Fruit fly (Drosophila melanogaster) whole organism, embryonic: Measurements from ENCODE around the gene Vha16-5.
A peak's percentile ranks its signal among the peaks of the same experiment; 100 is the strongest.

ENCODE experiments used
- B-H2 ChIP-seq: fragments of 200-800 bp; sonication (Bioruptor generic); optimal IDR thresholded peaks from 2 replicates; lab custom pipeline; 2018; ENCODE audit warnings: missing biosample characterization, mild to moderate bottlenecking, missing genetic modification characterization
- Blimp-1 ChIP-seq: fragments of 200-800 bp; sonication (Bioruptor generic); optimal IDR thresholded peaks from 3 replicates; lab custom pipeline; 2018; ENCODE audit warnings: missing biosample characterization, missing genetic modification characterization, mild to moderate bottlenecking, moderate library complexity, missing genetic modification reagents
- CG12104 ChIP-seq: fragments of 200-800 bp; sonication (Bioruptor generic); optimal IDR thresholded peaks from 3 replicates; lab custom pipeline; 2016; ENCODE audit warnings: missing biosample characterization, missing genetic modification characterization
- CG12236 ChIP-seq: fragments of 200-800 bp; sonication (Bioruptor generic); optimal IDR thresholded peaks from 2 replicates; lab custom pipeline; 2016; ENCODE audit warnings: missing biosample characterization, missing genetic modification characterization
- CG1233 ChIP-seq: fragments of 200-800 bp; sonication (Bioruptor generic); optimal IDR thresholded peaks from 4 replicates; lab custom pipeline; 2018; ENCODE audit warnings: missing biosample characterization, mild to moderate bottlenecking, missing genetic modification characterization
- CG14014 ChIP-seq: fragments of 200-800 bp; sonication (Bioruptor generic); IDR thresholded peaks from 2 replicates; pipeline ENCODE4 v1.3.6; 2022; ENCODE audit warnings: missing biosample characterization, missing genetic modification characterization
- CG1602 ChIP-seq: fragments of 200-800 bp; sonication (Bioruptor generic); optimal IDR thresholded peaks from 3 replicates; lab custom pipeline; 2016; ENCODE audit warnings: missing biosample characterization, missing genetic modification characterization
- CG17568 ChIP-seq: fragments of 200-800 bp; sonication (Bioruptor generic); optimal IDR thresholded peaks from 2 replicates; lab custom pipeline; 2018; ENCODE audit warnings: missing biosample characterization, mild to moderate bottlenecking, missing genetic modification characterization, moderate library complexity
- CG17612 ChIP-seq: fragments of 200-800 bp; sonication (Bioruptor generic); IDR thresholded peaks from 2 replicates; pipeline ENCODE4 v1.3.6; 2022; ENCODE audit warnings: missing biosample characterization, missing genetic modification characterization
- CG1792 ChIP-seq: fragments of 200-800 bp; sonication (Bioruptor generic); optimal IDR thresholded peaks from 2 replicates; lab custom pipeline; 2016; ENCODE audit warnings: missing biosample characterization, missing genetic modification characterization
- CG1832 ChIP-seq: fragments of 200-800 bp; sonication (Bioruptor generic); optimal IDR thresholded peaks from 2 replicates; lab custom pipeline; 2017; ENCODE audit warnings: missing biosample characterization, mild to moderate bottlenecking, missing genetic modification characterization, inconsistent platforms
- CG3995 ChIP-seq: fragments of 200-800 bp; sonication (Bioruptor generic); optimal IDR thresholded peaks from 3 replicates; lab custom pipeline; 2016; ENCODE audit warnings: missing biosample characterization, missing genetic modification characterization
- CG4328 ChIP-seq: fragments of 200-800 bp; sonication (Bioruptor generic); optimal IDR thresholded peaks from 3 replicates; lab custom pipeline; 2017; ENCODE audit warnings: missing biosample characterization, missing genetic modification reagents, missing genetic modification characterization
- CG4424 ChIP-seq: fragments of 200-800 bp; sonication (Bioruptor generic); optimal IDR thresholded peaks from 3 replicates; lab custom pipeline; 2016; ENCODE audit warnings: missing biosample characterization, missing genetic modification characterization
- CG7745 ChIP-seq: fragments of 200-800 bp; sonication (Bioruptor generic); optimal IDR thresholded peaks from 2 replicates; lab custom pipeline; 2018; ENCODE audit warnings: missing biosample characterization, mild to moderate bottlenecking, missing genetic modification characterization, moderate library complexity
- CG8281 ChIP-seq: fragments of 200-800 bp; sonication (Bioruptor generic); optimal IDR thresholded peaks from 2 replicates; lab custom pipeline; 2018; ENCODE audit warnings: missing biosample characterization, mild to moderate bottlenecking, missing genetic modification characterization, moderate library complexity
- CG8290 ChIP-seq, 3 experiments: fragments of 200-800 bp; sonication (Bioruptor generic); optimal IDR thresholded peaks; 2 replicates each; lab custom pipeline; 2016 to 2019; ENCODE audit warnings: missing biosample characterization in 3 of 3, missing genetic modification characterization in 3 of 3, mild to moderate bottlenecking in 2 of 3, moderate library complexity in 1 of 3
- CG8359 ChIP-seq: fragments of 200-800 bp; sonication (Bioruptor generic); optimal IDR thresholded peaks from 2 replicates; lab custom pipeline; 2017; ENCODE audit warnings: missing biosample characterization, mild to moderate bottlenecking, missing genetic modification characterization, borderline replicate concordance
- CG8478 ChIP-seq: fragments of >200 bp; optimal IDR thresholded peaks from 2 replicates; lab custom pipeline; 2018
- CG9932 ChIP-seq: fragments of 200-800 bp; sonication (Bioruptor generic); IDR thresholded peaks from 2 replicates; pipeline ENCODE4 v1.3.6; 2022; ENCODE audit warnings: missing biosample characterization, missing genetic modification characterization
- D19A ChIP-seq: fragments of 200-800 bp; optimal IDR thresholded peaks from 3 replicates; lab custom pipeline; 2019; ENCODE audit warnings: missing biosample characterization, mild to moderate bottlenecking, missing genetic modification characterization, moderate library complexity
- Doc2 ChIP-seq: fragments of 200-800 bp; sonication (Bioruptor generic); IDR thresholded peaks from 2 replicates; pipeline ENCODE4 v1.3.6; 2022; ENCODE audit warnings: missing biosample characterization, missing genetic modification characterization
- H15 ChIP-seq: fragments of 200-800 bp; sonication (Bioruptor generic); IDR thresholded peaks from 3 replicates; pipeline ENCODE4 v1.3.6; 2022; ENCODE audit warnings: missing biosample characterization, missing genetic modification characterization
- Neu2 ChIP-seq: fragments of 200-800 bp; sonication (Bioruptor generic); optimal IDR thresholded peaks from 3 replicates; lab custom pipeline; 2016; ENCODE audit warnings: missing biosample characterization, missing genetic modification characterization, borderline replicate concordance
- Vsx1 ChIP-seq: fragments of 200-800 bp; sonication (Bioruptor generic); optimal IDR thresholded peaks from 2 replicates; lab custom pipeline; 2017; ENCODE audit warnings: missing biosample characterization, mild to moderate bottlenecking, missing genetic modification characterization, missing genetic modification reagents
- al ChIP-seq: fragments of 200-800 bp; sonication (Bioruptor generic); IDR thresholded peaks from 2 replicates; pipeline ENCODE4 v1.3.6; 2022; ENCODE audit warnings: missing biosample characterization, missing genetic modification characterization
- bigmax ChIP-seq: fragments of 200-800 bp; sonication (Bioruptor generic); optimal IDR thresholded peaks from 2 replicates; lab custom pipeline; 2018; ENCODE audit warnings: missing biosample characterization, mild to moderate bottlenecking, missing genetic modification characterization
- cad ChIP-seq: fragments of >200 bp; optimal IDR thresholded peaks from 2 replicates; lab custom pipeline; 2017; ENCODE audit warnings: missing biosample characterization, missing genetic modification characterization
- cato ChIP-seq: fragments of 200-800 bp; sonication (Bioruptor generic); optimal IDR thresholded peaks from 2 replicates; lab custom pipeline; 2016; ENCODE audit warnings: missing biosample characterization, missing genetic modification characterization, borderline replicate concordance
- dm ChIP-seq: fragments of 200-800 bp; sonication (Bioruptor generic); optimal IDR thresholded peaks from 3 replicates; lab custom pipeline; 2016; ENCODE audit warnings: missing biosample characterization, missing genetic modification characterization
- exex ChIP-seq: fragments of 200-800 bp; sonication (Bioruptor generic); optimal IDR thresholded peaks from 4 replicates; lab custom pipeline; 2018; ENCODE audit warnings: missing biosample characterization, mild to moderate bottlenecking, missing genetic modification characterization, moderate library complexity
- grau ChIP-seq: fragments of 200-800 bp; optimal IDR thresholded peaks from 3 replicates; lab custom pipeline; 2019; ENCODE audit warnings: missing biosample characterization, mild to moderate bottlenecking, missing genetic modification characterization, moderate library complexity
- gsb ChIP-seq: fragments of 200-800 bp; sonication (Bioruptor generic); IDR thresholded peaks from 2 replicates; pipeline ENCODE4 v1.3.6; 2022; ENCODE audit warnings: missing biosample characterization, missing genetic modification characterization
- hbn ChIP-seq: fragments of 200-800 bp; sonication (Bioruptor generic); IDR thresholded peaks from 2 replicates; pipeline ENCODE4 v1.3.6; 2022; ENCODE audit warnings: missing biosample characterization, missing genetic modification characterization; ENCODE audit not compliant: partially characterized antibody
- jumu ChIP-seq: fragments of 200-800 bp; sonication (Bioruptor generic); optimal IDR thresholded peaks from 3 replicates; lab custom pipeline; 2016; ENCODE audit warnings: missing biosample characterization, missing genetic modification characterization
- lmd ChIP-seq: fragments of 200-800 bp; sonication (Bioruptor generic); IDR thresholded peaks from 2 replicates; pipeline ENCODE4 v1.3.6; 2022; ENCODE audit warnings: missing biosample characterization, missing genetic modification characterization
- p53 ChIP-seq: fragments of 200-800 bp; sonication (Bioruptor generic); optimal IDR thresholded peaks from 2 replicates; lab custom pipeline; 2016; ENCODE audit warnings: missing biosample characterization, missing genetic modification characterization
- pita ChIP-seq: fragments of 200-800 bp; sonication (Bioruptor generic); optimal IDR thresholded peaks from 2 replicates; lab custom pipeline; 2017; ENCODE audit warnings: missing biosample characterization, mild to moderate bottlenecking, missing genetic modification characterization
- psq ChIP-seq: fragments of 200-800 bp; sonication (Bioruptor generic); optimal IDR thresholded peaks from 2 replicates; lab custom pipeline; 2017; ENCODE audit warnings: missing biosample characterization, missing genetic modification characterization
- sima ChIP-seq: fragments of 200-800 bp; sonication (Bioruptor generic); optimal IDR thresholded peaks from 2 replicates; lab custom pipeline; 2016; ENCODE audit warnings: missing biosample characterization, missing genetic modification characterization
- slbo ChIP-seq: fragments of 200-800 bp; sonication (Bioruptor generic); IDR thresholded peaks from 2 replicates; pipeline ENCODE4 v1.3.6; 2022; ENCODE audit warnings: missing biosample characterization, missing genetic modification characterization
- ssp ChIP-seq: fragments of 200-800 bp; sonication (Bioruptor generic); IDR thresholded peaks from 2 replicates; pipeline ENCODE4 v1.3.6; 2022; ENCODE audit warnings: missing biosample characterization, missing genetic modification characterization
- tgo ChIP-seq: fragments of 200-800 bp; sonication (Bioruptor generic); IDR thresholded peaks from 3 replicates; pipeline ENCODE4 v1.3.6; 2022; ENCODE audit warnings: missing biosample characterization, missing genetic modification characterization
- ttk ChIP-seq: fragments of 200-800 bp; sonication (Bioruptor generic); IDR thresholded peaks from 2 replicates; pipeline ENCODE4 v2.1.2; 2022; ENCODE audit warnings: missing biosample characterization, missing genetic modification characterization
- twi ChIP-seq: fragments of 200-800 bp; optimal IDR thresholded peaks from 2 replicates; lab custom pipeline; 2019; ENCODE audit warnings: missing biosample characterization, mild to moderate bottlenecking, missing genetic modification characterization, moderate library complexity
- tx ChIP-seq: fragments of 200-800 bp; sonication (Bioruptor generic); optimal IDR thresholded peaks from 2 replicates; lab custom pipeline; 2016; ENCODE audit warnings: missing biosample characterization, missing genetic modification characterization
- vvl ChIP-seq: fragments of 200-800 bp; sonication (Bioruptor generic); IDR thresholded peaks from 2 replicates; pipeline ENCODE4 v1.3.6; 2022; ENCODE audit warnings: missing biosample characterization, missing genetic modification characterization
- wdn ChIP-seq: fragments of 200-800 bp; sonication (Bioruptor generic); IDR thresholded peaks from 2 replicates; pipeline ENCODE4 v1.3.6; 2022; ENCODE audit warnings: missing biosample characterization, missing genetic modification characterization
- zfh2 ChIP-seq: fragments of 200-800 bp; sonication (Bioruptor generic); optimal IDR thresholded peaks from 2 replicates; lab custom pipeline; 2016; ENCODE audit warnings: missing biosample characterization, missing genetic modification characterization

Gene Vha16-5

DNA sequence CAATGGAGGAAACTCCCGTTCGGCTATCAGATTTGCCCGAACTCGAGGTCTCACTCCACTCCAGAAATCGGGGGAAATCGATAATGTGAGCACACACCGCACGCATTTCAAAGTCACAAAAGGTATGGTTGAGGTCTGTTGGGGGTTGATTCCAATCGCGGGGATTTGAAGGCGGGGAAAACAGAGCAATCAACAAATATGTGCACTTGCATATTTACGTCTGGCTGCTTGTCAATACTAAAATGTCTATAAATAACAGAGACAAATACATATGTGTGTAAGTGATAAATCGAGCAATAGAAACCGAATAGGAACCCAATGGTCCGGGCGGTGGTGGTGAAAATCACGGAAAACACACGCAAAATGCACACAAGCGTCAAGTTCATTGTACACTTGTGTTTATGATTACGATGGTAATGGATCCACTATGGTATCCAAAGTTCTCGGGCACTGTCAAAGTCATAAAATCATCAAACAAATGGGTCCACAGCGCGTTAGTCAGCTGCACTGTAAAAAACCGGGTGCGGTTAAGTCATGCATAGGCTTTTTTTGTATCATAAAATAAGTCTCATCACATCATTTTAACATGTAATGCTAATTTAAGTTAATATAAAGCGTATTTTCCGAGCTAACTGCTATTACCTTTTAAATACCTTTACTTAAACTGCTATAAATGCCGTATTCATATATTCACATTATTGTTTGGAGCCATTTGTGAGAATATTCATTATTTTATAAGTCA, 15.2 kb upstream of the Vha16-5 start (continued):
- TF ChIP-seq CG8290 (GFP tag; optimal IDR thresholded peaks at IDR 0.05; lab: Kevin White, UChicago) (peak; percentile 91), CG8290 (tag; optimal IDR thresholded peaks at IDR 0.05; lab: Kevin White, UChicago) (peak; percentile 95 to 96), CG4424 (GFP tag; lab: Kevin White, UChicago) (peak; percentile 85), Neu2 (GFP tag; lab: Kevin White, UChicago) (peak; percentile 51), bigmax (GFP tag; lab: Kevin White, UChicago) (peak; percentile 69), pita (GFP tag; lab: Kevin White, UChicago) (no peak), B-H2 (peak; percentile 3), sima (GFP tag; lab: Kevin White, UChicago) (peak; percentile 23), grau (tag; lab: Kevin White, UChicago) (peak; percentile 64), CG1792 (peak; percentile 97), CG14014 (GFP tag; lab: Robert Waterston, UW) (peak; percentile 78; the same call in 1 of the 2 replicates), zfh2 (GFP tag; lab: Kevin White, UChicago) (no peak), p53 (GFP tag; lab: Kevin White, UChicago) (peak; percentile 82), exex (tag; lab: Kevin White, UChicago) (peak; percentile 60), CG8478 (lab: Kevin White, UChicago) (no peak), H15 (GFP tag; lab: Robert Waterston, UW) (peak; percentile 81), al (GFP tag; lab: Robert Waterston, UW) (no peak), lmd (peak; percentile 28), slbo (GFP tag; lab: Robert Waterston, UW) (peak; percentile 9; the same call in 1 of the 2 replicates), gsb (GFP tag; lab: Robert Waterston, UW) (peak; percentile 66; the same call in 1 of the 2 replicates), CG7745 (tag; lab: Kevin White, UChicago) (peak; percentile 93), ttk (GFP tag; lab: Robert Waterston, UW) (peak; percentile 68), CG17568 (peak; percentile 87), cad (GFP tag; lab: Kevin White, UChicago) (no peak), CG1832 (GFP tag; lab: Kevin White, UChicago) (no peak), tgo (GFP tag; lab: Robert Waterston, UW) (peak; percentile 58; the same call in 2 of the 3 replicates), Doc2 (GFP tag; lab: Robert Waterston, UW) (0 out of 2 replicates have a peak, but pooled peaks have one; percentile 52), CG17612 (GFP tag; lab: Robert Waterston, UW) (peak; percentile 81), CG8281 (tag; lab: Kevin White, UChicago) (peak; percentile 78), D19A (tag; lab: Kevin White, UChicago) (peak; percentile 75), hbn (GFP tag; lab: Robert Waterston, UW) (no peak), CG12236 (GFP tag; lab: Kevin White, UChicago) (peak; percentile 96), ssp (GFP tag; lab: Robert Waterston, UW) (peak; percentile 59; the same call in 1 of the 2 replicates), jumu (peak; percentile 83), CG8359 (GFP tag; lab: Kevin White, UChicago) (peak; percentile 90), CG3995 (peak; percentile 16), CG9932 (no peak), CG1233 (peak; percentile 94), wdn (GFP tag; lab: Robert Waterston, UW) (peak; percentile 15; the same call in 1 of the 2 replicates), CG1602 (GFP tag; lab: Kevin White, UChicago) (peak; percentile 88), CG4328 (GFP tag; lab: Kevin White, UChicago) (peak; percentile 83), psq (GFP tag; lab: Kevin White, UChicago) (peak; percentile 88), dm (GFP tag; lab: Kevin White, UChicago) (peak; percentile 58), Vsx1 (GFP tag; lab: Kevin White, UChicago) (peak; percentile 98), tx (GFP tag; lab: Kevin White, UChicago) (peak; percentile 64), Blimp-1 (GFP tag; lab: Kevin White, UChicago) (peak; percentile 90), vvl (GFP tag; lab: Robert Waterston, UW) (peak; percentile 86), cato (GFP tag; lab: Kevin White, UChicago) (peak; percentile 83), twi (tag; lab: Kevin White, UChicago) (peak; percentile 95), CG12104 (peak; percentile 92)
